Fruit fly (Drosophila melanogaster) S2 (cell line): ENCODE measurements around the gene CG8560.

Source experiments
- CG8478 ChIP-seq: fragments of >200 bp; optimal IDR thresholded peaks from 2 replicates; lab custom pipeline; 2018
- CTCF ChIP-seq, 2 experiments: fragments of >200 bp; optimal IDR thresholded peaks; 2 replicates each; lab custom pipeline; 2018

DNA sequence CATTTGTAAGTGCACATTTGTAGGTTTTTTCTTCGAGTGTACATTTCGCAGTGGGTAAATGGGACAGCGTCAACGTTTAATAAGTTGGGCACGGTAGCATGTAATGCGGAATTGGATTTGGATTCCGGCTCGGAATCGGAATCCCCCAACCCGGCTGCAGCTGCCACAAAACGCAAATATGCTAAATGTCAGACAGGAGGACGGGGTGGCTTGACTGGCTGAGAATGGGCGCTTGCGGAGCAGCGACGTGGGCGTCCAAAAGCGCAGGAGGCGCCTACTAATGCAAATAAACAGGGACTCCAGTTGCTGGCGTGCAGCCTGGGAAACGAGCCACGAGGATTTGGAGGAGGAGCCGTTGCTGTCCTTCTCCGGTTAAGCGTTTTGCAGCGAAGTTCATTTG is 16.2 kb downstream of the CG8560 start, which contains the start of gene CG8564:
- TF ChIP-seq CG8478 (lab: Kevin White, UChicago) (no peak), CTCF (optimal IDR thresholded peaks at IDR 0.05; lab: Kevin White, UChicago) (no peak)
